Worm (Caenorhabditis elegans): ENCODE data around the gene pms-2.

Gene pms-2

DNA sequence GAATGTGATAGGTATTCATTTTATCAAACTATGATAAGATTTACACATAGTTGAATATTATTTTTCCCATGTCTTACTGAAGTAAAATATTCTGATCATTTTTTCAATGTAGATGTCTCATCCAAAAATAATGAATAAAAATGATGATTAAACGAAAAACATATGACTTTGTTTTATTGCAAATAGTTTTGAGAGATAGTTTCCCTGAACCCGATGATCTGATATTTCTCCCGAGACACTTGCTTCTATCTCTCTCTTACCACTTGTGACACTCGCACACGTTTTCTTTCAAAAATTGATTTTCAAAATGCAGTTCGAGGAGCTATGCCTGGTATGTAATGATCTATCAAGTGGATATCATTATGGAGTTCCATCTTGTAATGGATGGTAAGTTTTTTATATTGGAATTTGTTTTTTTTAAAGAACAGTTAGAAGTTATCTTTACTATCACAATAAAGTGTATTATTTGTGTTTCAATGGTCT lies at the start of gene pms-2, which contains the start of gene nhr-101:
Gene pms-2, minus strand, starts transcription at position 433 of the 483 bp plus-strand sequence.
Gene nhr-101, plus strand, starts transcription at position 308 of the 483 bp plus-strand sequence.
- peak; percentile 5 for TF ChIP-seq nhr-80 (tag; optimal IDR thresholded peaks at IDR 0.05)
- no peak for TF ChIP-seq K11D2.4 (GFP tag; IDR thresholded peaks at IDR 0.05)

DNA sequence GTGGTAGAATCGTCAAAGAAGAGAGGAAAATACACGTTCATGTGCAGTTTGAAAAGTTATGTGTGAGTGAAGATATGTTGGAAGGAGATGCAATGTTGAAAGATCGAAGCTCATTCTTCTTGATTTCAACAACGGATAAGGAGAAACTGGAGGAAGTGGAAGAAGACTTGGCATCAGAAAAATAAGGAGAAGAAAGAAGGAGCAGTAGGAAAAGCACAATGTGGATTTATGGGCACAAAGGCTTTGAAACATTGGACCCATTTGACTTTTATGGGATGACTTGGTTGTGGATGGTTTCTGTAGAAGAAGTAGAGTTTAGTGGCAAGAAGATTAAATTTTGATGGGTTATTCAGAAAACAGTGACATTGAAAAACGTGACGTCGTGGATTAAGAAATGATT lies 49.7 kb upstream of the pms-2 start:
- TF ChIP-seq madf-3 (GFP tag; IDR thresholded peaks at IDR 0.05) (no peak), ekl-4 (GFP tag; IDR thresholded peaks at IDR 0.05) (no peak), B0261.1 (tag; optimal IDR thresholded peaks at IDR 0.05) (no peak), tbx-9 (tag; optimal IDR thresholded peaks at IDR 0.05; ENCODE audit: borderline replicate concordance) (no peak), ceh-58 (GFP tag; IDR thresholded peaks at IDR 0.05) (no peak), sdz-38 (tag; optimal IDR thresholded peaks at IDR 0.05) (no peak), madf-8 (GFP tag; conservative IDR thresholded peaks at IDR 0.05) (no peak), ceh-40 (GFP tag; IDR thresholded peaks at IDR 0.05) (no peak)

DNA sequence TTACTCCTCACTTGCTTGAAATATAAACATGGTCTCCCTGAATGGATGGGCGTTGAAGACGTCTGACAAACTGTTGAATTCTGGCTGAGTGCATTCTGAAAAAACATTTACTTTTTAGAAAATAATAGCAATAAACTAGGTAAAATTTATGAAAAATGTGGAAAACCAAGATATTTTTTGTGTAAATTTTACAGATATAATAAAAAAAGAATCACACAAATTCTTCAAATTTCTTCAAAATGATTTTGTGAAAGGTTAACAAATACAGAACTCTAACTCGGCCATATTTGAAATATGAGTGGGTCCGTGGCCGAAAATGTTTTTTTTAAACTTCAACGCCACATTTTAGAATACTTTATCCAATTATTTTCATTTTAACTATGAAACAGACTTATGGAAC lies 47.8 kb upstream of the pms-2 start, which contains the start of gene glb-15:
Gene glb-15, minus strand, starts transcription at position 101 of the 400 bp plus-strand sequence.
- TF ChIP-seq C06A6.2 (GFP tag; conservative IDR thresholded peaks at IDR 0.05) = no peak
- TF ChIP-seq T07F8.4 (tag; optimal IDR thresholded peaks at IDR 0.05) = no peak
- TF ChIP-seq madf-10 (tag; optimal IDR thresholded peaks at IDR 0.05) = no peak
- TF ChIP-seq Y56A3A.18 (GFP tag; IDR thresholded peaks at IDR 0.05) = no peak
- no peak for TF ChIP-seq fkh-3 (tag; optimal IDR thresholded peaks at IDR 0.05)
- TF ChIP-seq mel-28 (tag; optimal IDR thresholded peaks at IDR 0.05; ENCODE audit: borderline replicate concordance) = no peak
- no peak for TF ChIP-seq mcd-1 (GFP tag; IDR thresholded peaks at IDR 0.05)
- TF ChIP-seq aptf-2 (GFP tag; conservative IDR thresholded peaks at IDR 0.05) = no peak
- no peak for TF ChIP-seq him-1 (tag; optimal IDR thresholded peaks at IDR 0.05)

DNA sequence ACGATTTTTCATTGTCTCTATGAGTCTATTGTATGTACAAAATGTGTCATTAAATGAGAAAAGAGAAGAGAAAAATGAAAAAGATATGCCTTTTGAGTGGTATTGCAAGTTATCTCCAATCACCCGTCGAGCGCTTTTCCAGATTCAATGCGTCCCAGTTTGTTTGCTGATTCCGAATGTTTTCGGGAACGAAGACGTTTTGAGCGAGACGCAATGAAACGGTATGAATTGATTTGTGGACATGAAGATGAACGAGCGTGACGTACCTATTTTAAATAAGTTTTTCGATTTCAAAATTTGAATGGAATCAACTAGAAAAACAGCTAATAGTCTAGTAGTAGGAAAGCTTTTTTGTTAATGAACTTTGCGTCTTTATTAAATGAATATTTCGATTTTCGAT lies 46.4 kb upstream of the pms-2 start:
- 0 out of 2 replicates have a peak, but pooled peaks have one; percentile 30 for TF ChIP-seq B0336.3 (GFP tag; IDR thresholded peaks at IDR 0.05)
- no peak for TF ChIP-seq snpc-1.3 (tag; optimal IDR thresholded peaks at IDR 0.05; ENCODE audit: insufficient read depth)
- TF ChIP-seq ama-1 (optimal IDR thresholded peaks at IDR 0.05) = peak; percentile 86
- TF ChIP-seq ama-1 (GFP tag; optimal IDR thresholded peaks at IDR 0.05) = no peak
- no peak for TF ChIP-seq T07F8.4 (tag; optimal IDR thresholded peaks at IDR 0.05)

DNA sequence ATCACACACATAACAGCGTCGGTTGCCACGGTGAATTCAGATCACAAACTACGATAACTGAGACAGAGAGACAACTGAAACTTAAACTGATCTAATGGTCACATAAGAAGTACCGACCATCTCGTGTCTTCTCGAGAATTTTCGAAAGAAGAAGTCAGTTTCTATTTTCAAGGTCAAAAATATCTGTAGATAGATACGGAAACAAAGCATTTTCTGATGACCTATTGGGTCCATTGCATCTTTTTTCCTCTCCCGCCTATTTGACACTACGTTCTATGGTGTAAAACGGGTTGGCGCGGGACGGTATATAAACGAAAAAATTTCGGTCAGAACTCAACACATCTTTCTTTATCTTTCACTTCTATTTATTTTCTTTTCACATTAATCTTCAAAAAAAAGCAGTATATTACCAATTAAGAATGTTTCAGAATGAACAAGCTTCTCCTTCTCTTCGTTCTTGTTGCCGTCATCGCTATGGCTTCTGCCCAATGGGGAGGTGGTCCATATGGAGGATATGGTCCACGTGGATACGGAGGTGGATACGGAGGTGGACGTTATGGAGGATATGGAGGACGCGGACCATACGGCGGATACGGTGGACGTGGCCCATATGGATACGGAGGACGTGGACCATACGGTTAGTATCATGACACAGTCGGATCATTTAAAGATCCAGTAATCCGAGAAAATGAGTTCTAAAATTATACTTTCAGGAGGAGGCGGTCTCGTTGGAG lies 45.7 kb upstream of the pms-2 start, which contains the start of gene nlp-24:
Gene nlp-24, plus strand, starts transcription at position 429 of the 734 bp plus-strand sequence.
- TF ChIP-seq zim-3 (tag; optimal IDR thresholded peaks at IDR 0.05) (no peak), die-1 (tag; optimal IDR thresholded peaks at IDR 0.05) (no peak), aptf-3 (GFP tag; IDR thresholded peaks at IDR 0.05) (no peak), ztf-6 (GFP tag; IDR thresholded peaks at IDR 0.05) (no peak), athp-1 (tag; optimal IDR thresholded peaks at IDR 0.05) (no peak), Y67H2A.10 (GFP tag; conservative IDR thresholded peaks at IDR 0.05) (no peak), hmg-1.2 (GFP tag; IDR thresholded peaks at IDR 0.05) (no peak), ztf-26 (tag; optimal IDR thresholded peaks at IDR 0.05) (peak; percentile 78), lin-26 (GFP tag; IDR thresholded peaks at IDR 0.05) (peak; percentile 51; the same call in 1 of the 2 replicates), ama-1 (optimal IDR thresholded peaks at IDR 0.05) (peak; percentile 79), ama-1 (GFP tag; optimal IDR thresholded peaks at IDR 0.05) (no peak), somi-1 (GFP tag; optimal IDR thresholded peaks at IDR 0.05) (peak; percentile 68), F37B4.10 (GFP tag; IDR thresholded peaks at IDR 0.05) (no peak), F52B5.7 (tag; optimal IDR thresholded peaks at IDR 0.05) (no peak), nhr-120 (GFP tag; IDR thresholded peaks at IDR 0.05) (no peak), tbp1 (GFP tag; optimal IDR thresholded peaks at IDR 0.05) (no peak), Y79H2A.3 (GFP tag; conservative IDR thresholded peaks at IDR 0.05) (no peak)
